Worm (Caenorhabditis elegans) whole organism, L1 larva: ENCODE measurements around the gene hdl-1.

Experiments
- C04F5.9 ChIP-seq: sonication (generic microtip); optimal IDR thresholded peaks from 2 replicates; lab custom pipeline; 2016; ENCODE audit warnings: missing genetic modification characterization, missing compliant biosample characterization
- aly-2 ChIP-seq: fragments of 150-350 bp; optimal IDR thresholded peaks from 2 replicates; lab custom pipeline; 2014; ENCODE audit warnings: missing biosample characterization, missing genetic modification characterization
- ceh-8 ChIP-seq: fragments of 200-800 bp; sonication (Bioruptor generic); optimal IDR thresholded peaks from 2 replicates; lab custom pipeline; 2018; ENCODE audit warnings: mild to moderate bottlenecking, missing genetic modification characterization, moderate library complexity, missing compliant biosample characterization
- ceh-82 ChIP-seq, 3 experiments: fragments of 150-350 bp in 1 of 3; sonication (generic microtip) in 2 of 3; optimal IDR thresholded peaks; 2 replicates each; lab custom pipeline; 2014 to 2017; ENCODE audit warnings: missing biosample characterization in 3 of 3, missing genetic modification characterization in 3 of 3
- ceh-88 ChIP-seq: fragments of 200-800 bp; sonication (Bioruptor generic); IDR thresholded peaks from 2 replicates; pipeline ENCODE4 v1.3.6; 2022; ENCODE audit warnings: missing genetic modification characterization, missing compliant biosample characterization
- ceh-90 ChIP-seq: sonication (generic microtip); optimal IDR thresholded peaks from 2 replicates; lab custom pipeline; 2016; ENCODE audit warnings: missing genetic modification characterization, missing compliant biosample characterization
- dpl-1 ChIP-seq, 3 experiments: fragments of 150-350 bp in 2 of 3; sonication (generic microtip) in 1 of 3; optimal IDR thresholded peaks; 2 replicates each; lab custom pipeline; 2014 to 2017; ENCODE audit warnings: missing biosample characterization in 3 of 3, missing genetic modification characterization in 3 of 3, missing genetic modification reagents in 3 of 3
- dsc-1 ChIP-seq: sonication (generic microtip); optimal IDR thresholded peaks from 2 replicates; lab custom pipeline; 2016; ENCODE audit warnings: mild to moderate bottlenecking, missing genetic modification characterization, missing compliant biosample characterization
- efl-1 ChIP-seq, 4 experiments: fragments of 150-350 bp; optimal IDR thresholded peaks in 3 of 4; peaks in 1 of 4; 1 replicate in 1 of 4; 2 replicates in 3 of 4; lab custom pipeline; 2014; ENCODE audit warnings: missing biosample characterization in 2 of 4, missing genetic modification characterization in 2 of 4, missing genetic modification reagents in 2 of 4
- egl-13 ChIP-seq: sonication (generic microtip); optimal IDR thresholded peaks from 2 replicates; lab custom pipeline; 2016; ENCODE audit warnings: missing genotype, missing genetic modification reagents, missing genetic modification characterization, missing compliant biosample characterization
- egl-27 ChIP-seq, 2 experiments: fragments of 150-350 bp in 1 of 2; sonication (generic microtip); optimal IDR thresholded peaks; 3 replicates each; lab custom pipeline; 2017 to 2018; ENCODE audit warnings: missing biosample characterization in 2 of 2, missing genetic modification characterization in 2 of 2, missing genetic modification reagents in 2 of 2
- elt-2 ChIP-seq: sonication (generic microtip); optimal IDR thresholded peaks from 2 replicates; lab custom pipeline; 2016; ENCODE audit warnings: missing genetic modification characterization, mild to moderate bottlenecking, inconsistent platforms, missing compliant biosample characterization, missing genetic modification reagents
- fos-1 ChIP-seq: fragments of 150-350 bp; optimal IDR thresholded peaks from 2 replicates; lab custom pipeline; 2014; ENCODE audit warnings: missing biosample characterization, missing genetic modification characterization
- hpl-2 ChIP-seq: fragments of 150-350 bp; optimal IDR thresholded peaks from 2 replicates; lab custom pipeline; 2014; ENCODE audit warnings: missing biosample characterization, missing genetic modification reagents, missing genetic modification characterization
- irx-1 ChIP-seq: sonication (generic microtip); optimal IDR thresholded peaks from 2 replicates; lab custom pipeline; 2016; ENCODE audit warnings: missing genetic modification characterization, missing compliant biosample characterization
- lin-13 ChIP-seq: fragments of 150-350 bp; optimal IDR thresholded peaks from 2 replicates; lab custom pipeline; 2014; ENCODE audit warnings: missing biosample characterization, missing genetic modification reagents, missing genetic modification characterization
- lin-35 ChIP-seq, 2 experiments: fragments of 150-350 bp; optimal IDR thresholded peaks; 2 replicates each; lab custom pipeline; 2014; ENCODE audit warnings: missing biosample characterization in 2 of 2, missing genetic modification characterization in 2 of 2, missing genetic modification reagents in 2 of 2
- lin-39 ChIP-seq: fragments of 150-350 bp; optimal IDR thresholded peaks from 2 replicates; lab custom pipeline; 2014; ENCODE audit warnings: missing biosample characterization, missing genetic modification reagents, missing genetic modification characterization
- mab-9 ChIP-seq: fragments of 200-800 bp; sonication (Bioruptor generic); IDR thresholded peaks from 2 replicates; pipeline ENCODE4 v1.3.6; 2022; ENCODE audit warnings: missing genetic modification reagents, missing genetic modification characterization, missing compliant biosample characterization
- mef-2 ChIP-seq: fragments of 150-350 bp; optimal IDR thresholded peaks from 2 replicates; lab custom pipeline; 2014; ENCODE audit warnings: missing biosample characterization, missing genetic modification characterization
- nhr-20 ChIP-seq: sonication (generic microtip); optimal IDR thresholded peaks from 2 replicates; lab custom pipeline; 2016; ENCODE audit warnings: mild to moderate bottlenecking, missing genetic modification characterization, missing compliant biosample characterization
- nhr-28 ChIP-seq: fragments of 150-350 bp; optimal IDR thresholded peaks from 2 replicates; lab custom pipeline; 2014; ENCODE audit warnings: missing biosample characterization, missing genetic modification characterization
- nhr-47 ChIP-seq: sonication (generic microtip); optimal IDR thresholded peaks from 2 replicates; lab custom pipeline; 2016; ENCODE audit warnings: mild to moderate bottlenecking, missing genetic modification characterization, moderate library complexity, missing compliant biosample characterization
- nhr-76 ChIP-seq: sonication (generic microtip); optimal IDR thresholded peaks from 2 replicates; lab custom pipeline; 2017; ENCODE audit warnings: missing biosample characterization, missing genetic modification characterization
- nhr-77 ChIP-seq: fragments of 150-350 bp; optimal IDR thresholded peaks from 2 replicates; lab custom pipeline; 2014; ENCODE audit warnings: missing biosample characterization, missing genetic modification characterization
- nhr-85 ChIP-seq: sonication (generic microtip); peaks from one replicate; lab custom pipeline; 2016; ENCODE audit warnings: missing genetic modification characterization, inconsistent platforms, missing compliant biosample characterization
- pax-3 ChIP-seq: fragments of 200-800 bp; sonication (Bioruptor generic); optimal IDR thresholded peaks from 2 replicates; lab custom pipeline; 2018; ENCODE audit warnings: mild to moderate bottlenecking, missing genetic modification characterization, moderate library complexity, missing compliant biosample characterization
- snpc-4 ChIP-seq: fragments of 150-350 bp; optimal IDR thresholded peaks from 2 replicates; lab custom pipeline; 2014; ENCODE audit warnings: missing biosample characterization, missing genetic modification characterization
- sox-4 ChIP-seq: sonication (generic microtip); optimal IDR thresholded peaks from 2 replicates; lab custom pipeline; 2016; ENCODE audit warnings: missing genetic modification characterization, missing compliant biosample characterization
- sup-37 ChIP-seq: fragments of 200-800 bp; sonication (Bioruptor generic); optimal IDR thresholded peaks from 2 replicates; lab custom pipeline; 2018; ENCODE audit warnings: mild to moderate bottlenecking, missing genetic modification characterization, missing compliant biosample characterization
- tlp-1 ChIP-seq: fragments of 150-350 bp; optimal IDR thresholded peaks from 2 replicates; lab custom pipeline; 2014; ENCODE audit warnings: missing biosample characterization, missing genetic modification characterization
- unc-62 ChIP-seq: fragments of 150-350 bp; optimal IDR thresholded peaks from 2 replicates; lab custom pipeline; 2014; ENCODE audit warnings: missing biosample characterization, missing genetic modification reagents, missing genetic modification characterization
- ztf-11 ChIP-seq, 2 experiments: sonication (generic microtip); optimal IDR thresholded peaks; 2 replicates each; lab custom pipeline; 2016 to 2017; ENCODE audit warnings: missing genetic modification characterization in 2 of 2, missing biosample characterization in 1 of 2, missing compliant biosample characterization in 1 of 2

hdl-1 gene

ce11 chrIV:11925346-11926075, 24.1 kb downstream of the hdl-1 start, which contains the start of the genes srlf-33 and srlf-32:
Gene srlf-33 (minus strand): TSS chrIV:11925446.
Gene srlf-32 (plus strand): TSS chrIV:11926025.
- TF ChIP-seq pax-3 (tag; lab: Kevin White, UChicago) (no peak), tlp-1 (tag; lab: Kevin White, UChicago) (no peak), egl-13 (no peak), efl-1 (optimal IDR thresholded peaks at IDR 0.05; lab: Kevin White, UChicago) (no peak), efl-1 (GFP tag; optimal IDR thresholded peaks at IDR 0.05 in 1 of 2; lab: Kevin White, UChicago) (peak in 1 of 2 experiments; percentile 43)
- TF ChIP-seq, all 84 proteins: peak for 1

DNA sequence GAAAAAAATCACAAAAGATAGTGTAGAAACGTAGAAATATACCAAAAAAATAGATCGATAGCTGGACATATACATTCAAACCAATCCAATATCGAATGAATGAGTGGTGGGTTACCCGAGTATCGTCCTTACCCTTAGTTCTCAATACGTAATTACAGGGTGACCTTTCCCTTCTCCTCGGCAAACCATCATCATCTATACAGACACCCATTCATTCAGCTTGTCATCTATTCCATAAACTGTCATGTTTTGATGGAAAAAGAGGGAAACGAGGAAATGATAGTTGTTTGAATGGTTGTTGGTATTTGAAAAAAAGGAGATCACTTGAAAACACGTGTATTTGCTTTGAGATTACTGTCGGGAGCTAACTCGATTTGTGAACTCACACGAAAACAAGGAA, 25.5 kb downstream of the hdl-1 start:
- TF ChIP-seq sup-37 (GFP tag; lab: Kevin White, UChicago) = no peak
- TF ChIP-seq pax-3 (tag; lab: Kevin White, UChicago) = no peak
- TF ChIP-seq snpc-4 = no peak
- no peak for TF ChIP-seq nhr-47
- TF ChIP-seq aly-2 (tag; lab: Kevin White, UChicago) = no peak
- no peak for TF ChIP-seq nhr-76 (tag; lab: Kevin White, UChicago)
- no peak for TF ChIP-seq sox-4
- TF ChIP-seq elt-2 = no peak
- TF ChIP-seq nhr-77 (tag; lab: Kevin White, UChicago) = no peak
- TF ChIP-seq dsc-1 (tag; lab: Kevin White, UChicago) = no peak
- TF ChIP-seq nhr-85 (tag; lab: Kevin White, UChicago) = no peak
- no peak for TF ChIP-seq ztf-11 (tag; optimal IDR thresholded peaks at IDR 0.05; lab: Kevin White, UChicago)
- TF ChIP-seq mab-9 = no peak
- no peak for TF ChIP-seq efl-1 (optimal IDR thresholded peaks at IDR 0.05; lab: Kevin White, UChicago)
- no peak for TF ChIP-seq efl-1 (GFP tag; optimal IDR thresholded peaks at IDR 0.05 in 1 of 2; lab: Kevin White, UChicago)
- no peak for TF ChIP-seq mef-2 (tag; lab: Kevin White, UChicago)
- TF ChIP-seq, all 84 proteins: peak for 0

ce11 chrIV:11923074-11923473, 26.5 kb downstream of the hdl-1 start, which contains the start of gene srlf-31:
Gene srlf-31 (minus strand): TSS chrIV:11923174.
- TF ChIP-seq pax-3 (tag; lab: Kevin White, UChicago) = no peak
- no peak for TF ChIP-seq lin-39
- no peak for TF ChIP-seq nhr-47
- no peak for TF ChIP-seq ceh-8 (GFP tag; lab: Kevin White, UChicago)
- no peak for TF ChIP-seq unc-62 (GFP tag; lab: Kevin White, UChicago)
- TF ChIP-seq irx-1 (tag; lab: Kevin White, UChicago) = no peak
- no peak for TF ChIP-seq dpl-1 (GFP tag; optimal IDR thresholded peaks at IDR 0.05; lab: Kevin White, UChicago)

- TF ChIP-seq elt-2 (no peak), hpl-2 (GFP tag; lab: Kevin White, UChicago) (no peak)
Measured at ce11 chrIV:11922011-11922410, 27.6 kb downstream of the hdl-1 start, which contains the start of gene ZK822.1. Gene ZK822.1 (minus strand): TSS chrIV:11922131.

ce11 chrIV:11919067-11919466, 30.6 kb downstream of the hdl-1 start:
- TF ChIP-seq nhr-20 (tag; lab: Kevin White, UChicago) (no peak), egl-27 (tag; optimal IDR thresholded peaks at IDR 0.05; lab: Kevin White, UChicago) (no peak), mef-2 (tag; lab: Kevin White, UChicago) (no peak), ceh-90 (tag; lab: Kevin White, UChicago) (no peak), fos-1 (tag; lab: Kevin White, UChicago) (no peak), nhr-28 (tag; lab: Kevin White, UChicago) (no peak), mab-9 (no peak), nhr-76 (tag; lab: Kevin White, UChicago) (no peak), elt-2 (no peak), ceh-82 (tag; optimal IDR thresholded peaks at IDR 0.05; lab: Kevin White, UChicago) (no peak), lin-13 (no peak), C04F5.9 (no peak), lin-35 (GFP tag; optimal IDR thresholded peaks at IDR 0.05; lab: Kevin White, UChicago) (no peak), ceh-88 (GFP tag; lab: Robert Waterston, UW) (no peak)
